Worm (Caenorhabditis elegans): ENCODE data around the gene R13A1.5.

The R13A1.5 gene

ce11 chrIV:7208961-7209360 lies 17.3 kb upstream of the R13A1.5 start:
- no peak for TF ChIP-seq unc-62 (GFP tag; optimal IDR thresholded peaks at IDR 0.05)

ce11 chrIV:7205969-7206368 lies 14.3 kb upstream of the R13A1.5 start, which contains the start of gene kcc-1:
Gene kcc-1, plus strand, starts transcription at chrIV:7206269.
- no peak for TF ChIP-seq unc-62 (GFP tag; optimal IDR thresholded peaks at IDR 0.05)

DNA sequence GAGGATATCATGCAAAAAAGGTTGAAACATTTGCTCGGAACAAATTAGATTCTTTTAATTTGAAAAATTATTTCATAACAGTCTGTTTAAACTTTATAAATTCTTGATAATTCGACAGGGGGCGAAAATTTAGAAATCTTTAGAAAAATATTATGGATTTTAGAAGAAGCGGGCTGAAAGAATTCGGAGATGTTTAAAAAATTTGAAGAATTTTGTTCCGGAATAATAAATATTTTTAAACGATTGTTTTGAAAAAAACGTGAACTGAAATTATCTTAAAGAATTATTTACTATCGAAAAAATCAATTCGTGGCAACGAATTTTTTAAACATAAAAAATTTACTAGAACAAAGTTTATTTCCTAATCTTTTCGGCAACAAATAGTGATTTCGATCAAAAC lies 12.1 kb upstream of the R13A1.5 start, which contains the start of gene R13A1.3:
Gene R13A1.3, plus strand, starts transcription at position 301 of the 400 bp plus-strand sequence.
- TF ChIP-seq unc-62 (GFP tag; optimal IDR thresholded peaks at IDR 0.05) = no peak

DNA sequence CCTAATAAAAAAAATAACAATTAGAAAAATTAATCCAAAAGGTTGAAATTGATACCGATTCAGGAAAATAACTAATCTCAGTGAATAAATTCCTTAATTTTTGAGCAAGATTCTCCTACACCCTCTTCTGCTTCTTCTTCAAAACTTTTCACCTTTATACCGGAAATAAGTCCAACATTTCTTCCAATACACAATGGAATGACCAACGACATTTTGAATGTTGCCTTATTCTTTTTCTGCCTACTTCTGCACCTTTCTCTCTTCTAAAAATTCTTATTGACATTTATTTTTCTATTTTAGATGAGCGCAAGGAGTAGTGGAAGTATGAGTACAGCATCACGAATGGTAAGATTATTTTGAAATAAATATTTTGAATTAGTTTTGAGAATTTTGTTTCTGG lies 5.2 kb upstream of the R13A1.5 start, which contains the start of gene unc-8:
Gene unc-8, plus strand, starts transcription at position 301 of the 400 bp plus-strand sequence.
- TF ChIP-seq unc-62 (GFP tag; optimal IDR thresholded peaks at IDR 0.05) = no peak

- TF ChIP-seq unc-62 (GFP tag; optimal IDR thresholded peaks at IDR 0.05) = no peak
Measured at ce11 chrIV:7195734-7196133, 4.1 kb upstream of the R13A1.5 start, which contains the start of gene best-16. Gene best-16, minus strand, starts transcription at chrIV:7195834.

ce11 chrIV:7190409-7190808 lies 1.2 kb downstream of the R13A1.5 start:
- TF ChIP-seq unc-62 (GFP tag; optimal IDR thresholded peaks at IDR 0.05) = no peak

- no peak for TF ChIP-seq unc-62 (GFP tag; optimal IDR thresholded peaks at IDR 0.05)
Measured at ce11 chrIV:7188528-7189422, 2.9 kb downstream of the R13A1.5 start, which contains the start of gene srlf-7. Gene srlf-7, plus strand, starts transcription at chrIV:7189287.

DNA sequence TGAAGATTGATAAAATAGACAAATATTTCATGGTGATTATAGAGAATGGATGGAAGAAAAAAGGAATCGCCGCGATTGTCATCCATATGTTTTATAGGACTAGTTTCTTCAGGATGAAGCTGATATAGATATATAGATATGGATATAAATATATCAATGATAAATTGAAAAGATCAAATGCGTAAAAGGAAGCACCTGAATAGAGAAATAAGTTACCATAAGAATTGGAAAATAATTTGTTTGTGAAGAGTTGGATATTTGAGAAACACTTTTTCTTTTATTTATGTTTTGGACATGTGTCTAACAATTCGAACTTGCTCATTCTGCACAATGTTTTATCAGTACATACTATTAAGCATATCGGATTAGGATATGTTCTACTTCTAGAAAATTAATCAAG lies 3.6 kb downstream of the R13A1.5 start, which contains the start of gene C42D4.13:
Gene C42D4.13, minus strand, starts transcription at position 101 of the 400 bp plus-strand sequence.
- TF ChIP-seq unc-62 (GFP tag; optimal IDR thresholded peaks at IDR 0.05) = no peak

DNA sequence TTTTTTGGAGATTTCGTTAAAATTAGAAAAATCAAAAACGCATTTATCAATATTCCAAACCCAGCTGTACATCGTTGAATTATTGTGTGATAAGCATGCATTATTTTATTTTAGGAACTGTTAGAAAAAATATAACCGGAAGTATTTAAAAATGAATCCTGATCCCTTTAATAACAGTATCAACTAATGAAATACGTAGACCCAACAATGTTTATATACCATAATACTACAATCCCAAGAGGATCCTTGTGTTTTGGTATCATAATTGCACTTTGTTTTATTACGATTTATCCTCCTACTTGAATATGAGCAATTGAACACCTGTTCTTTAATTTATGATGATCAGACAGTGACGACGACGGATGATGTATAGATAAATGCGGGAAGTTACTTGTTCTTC lies 4.9 kb downstream of the R13A1.5 start, which contains the start of gene str-249:
Gene str-249, minus strand, starts transcription at position 101 of the 400 bp plus-strand sequence.
- no peak for TF ChIP-seq unc-62 (GFP tag; optimal IDR thresholded peaks at IDR 0.05)

ce11 chrIV:7184597-7184996 lies 7.0 kb downstream of the R13A1.5 start, which contains the start of gene clec-179:
Gene clec-179, minus strand, starts transcription at chrIV:7184697.
- TF ChIP-seq unc-62 (GFP tag; optimal IDR thresholded peaks at IDR 0.05) = no peak

ce11 chrIV:7182818-7183217 lies 8.8 kb downstream of the R13A1.5 start:
- TF ChIP-seq unc-62 (GFP tag; optimal IDR thresholded peaks at IDR 0.05) = no peak

DNA sequence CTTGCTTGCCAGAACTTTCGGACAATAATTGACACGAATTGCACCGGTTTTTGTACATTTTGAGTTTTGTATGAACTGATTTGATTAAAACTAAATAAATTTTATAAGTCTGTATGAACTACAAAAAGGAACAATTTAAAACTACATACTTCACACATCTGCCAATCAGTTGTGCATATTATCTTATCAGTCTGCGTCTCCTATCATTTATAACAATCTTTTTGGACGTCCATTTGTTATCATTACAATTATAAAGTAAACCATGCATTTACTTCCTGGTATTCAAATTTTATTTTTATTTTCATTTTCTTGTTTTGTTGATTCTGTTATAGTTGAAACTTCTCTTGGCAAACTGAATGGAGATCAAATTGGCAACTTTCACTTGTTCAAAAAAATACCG lies 11.3 kb downstream of the R13A1.5 start, which contains the start of gene cest-10:
Gene cest-10, plus strand, starts transcription at position 254 of the 400 bp plus-strand sequence.
- no peak for TF ChIP-seq unc-62 (GFP tag; optimal IDR thresholded peaks at IDR 0.05)

DNA sequence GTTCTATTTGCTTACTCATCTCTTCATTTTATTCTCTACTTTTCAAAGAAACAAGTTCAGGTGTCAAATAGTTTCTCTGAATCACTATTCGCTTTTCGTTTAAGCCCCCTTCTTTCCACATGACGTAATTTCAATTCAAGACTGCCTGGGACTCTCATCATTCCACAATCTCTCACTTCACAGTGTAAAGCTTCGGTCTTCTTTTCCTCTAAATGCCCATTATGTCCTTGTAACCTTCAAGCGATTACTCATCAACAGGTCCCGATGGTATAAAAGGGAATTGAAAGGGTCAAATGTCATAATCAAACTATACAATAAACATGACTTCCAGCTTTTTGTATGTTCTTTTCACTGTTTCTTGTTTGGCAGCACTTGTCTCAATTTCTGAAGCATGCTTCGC lies 12.7 kb downstream of the R13A1.5 start, which contains the start of gene C42D4.3:
Gene C42D4.3, plus strand, starts transcription at position 298 of the 400 bp plus-strand sequence.
- TF ChIP-seq unc-62 (GFP tag; optimal IDR thresholded peaks at IDR 0.05) = no peak

- no peak for TF ChIP-seq unc-62 (GFP tag; optimal IDR thresholded peaks at IDR 0.05)
Measured at ce11 chrIV:7176887-7177286, 14.8 kb downstream of the R13A1.5 start, which contains the start of gene str-44. Gene str-44, plus strand, starts transcription at chrIV:7177187.

DNA sequence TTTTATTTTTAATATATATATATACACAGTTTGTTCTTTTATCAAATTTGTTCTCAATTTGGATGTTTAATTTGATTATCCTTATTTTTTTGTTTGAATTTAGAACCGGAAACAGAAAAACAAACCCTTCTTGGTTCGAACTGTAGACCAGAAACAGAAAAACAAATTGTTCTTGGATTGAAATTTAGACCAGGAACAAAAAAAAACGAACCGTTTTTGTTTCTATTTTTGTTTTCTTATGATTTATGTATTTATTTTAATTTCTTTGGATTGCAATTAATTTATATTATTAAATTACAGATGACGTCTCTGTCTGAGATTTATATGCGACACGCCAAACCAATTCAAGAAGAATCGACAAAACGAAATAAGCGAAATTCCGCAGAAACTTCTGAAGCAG lies 16.3 kb downstream of the R13A1.5 start, which contains the start of gene C42D4.19:
Gene C42D4.19, plus strand, starts transcription at position 301 of the 400 bp plus-strand sequence.
- TF ChIP-seq unc-62 (GFP tag; optimal IDR thresholded peaks at IDR 0.05) = no peak

DNA sequence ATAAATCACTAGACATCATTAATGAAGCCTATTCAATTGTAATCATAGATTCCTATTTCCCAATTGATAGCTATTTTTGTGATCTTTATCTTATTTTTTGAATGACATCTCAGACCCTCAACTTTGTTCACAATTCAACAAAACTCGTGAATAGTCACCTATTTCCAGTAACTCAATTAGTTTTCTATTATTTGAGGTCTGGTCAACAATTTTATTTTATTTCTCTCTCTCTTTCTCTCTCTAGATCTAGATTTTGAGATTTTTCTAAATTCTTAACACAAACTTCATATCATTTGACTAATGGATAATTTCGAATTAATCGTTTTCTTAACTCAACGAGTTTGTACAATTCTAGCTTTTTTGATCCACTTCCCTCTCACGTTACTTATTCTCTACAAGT lies 18.2 kb downstream of the R13A1.5 start, which contains the start of gene str-1:
Gene str-1, plus strand, starts transcription at position 301 of the 400 bp plus-strand sequence.
- TF ChIP-seq unc-62 (GFP tag; optimal IDR thresholded peaks at IDR 0.05) = no peak
